Worm (Caenorhabditis elegans): ENCODE measurements around the gene paf-2.
"Not testable (repeated sequence)": the region's sequence is repeated elsewhere in the genome, so short reads cannot be mapped to it uniquely, and the experiment has no call there.

paf-2 gene

ce11 chrX:4339332-4339731, 41.8 kb upstream of the paf-2 start, which contains the start of gene cst-1:
Gene cst-1, plus strand, starts transcription at chrX:4339632.
- not testable (repeated sequence) for TF ChIP-seq set-16 (GFP tag; IDR thresholded peaks at IDR 0.05); spr-1 (tag; optimal IDR thresholded peaks at IDR 0.05); ama-1 (optimal IDR thresholded peaks at IDR 0.05)

- not testable (repeated sequence) for TF ChIP-seq mdt-29 (GFP tag; IDR thresholded peaks at IDR 0.05); hif-1 (tag; optimal IDR thresholded peaks at IDR 0.05); sdz-12 (GFP tag; optimal IDR thresholded peaks at IDR 0.05)
Measured at ce11 chrX:4335950-4336349, 38.4 kb upstream of the paf-2 start, which contains the start of gene cst-2. Gene cst-2, minus strand, starts transcription at chrX:4336050.

ce11 chrX:4332305-4332704, 34.8 kb upstream of the paf-2 start, which contains the start of gene C24A8.6:
Gene C24A8.6, minus strand, starts transcription at chrX:4332405.
- TF ChIP-seq duxl-1 (tag; optimal IDR thresholded peaks at IDR 0.05; ENCODE audit: poor library complexity); lin-13 (GFP tag; optimal IDR thresholded peaks at IDR 0.05); zip-11 (GFP tag; IDR thresholded peaks at IDR 0.05): not testable (repeated sequence)

- TF ChIP-seq zip-11 (GFP tag; IDR thresholded peaks at IDR 0.05) = no peak
- no peak for TF ChIP-seq sdz-12 (GFP tag; optimal IDR thresholded peaks at IDR 0.05)
- no peak for TF ChIP-seq tag-97 (GFP tag; IDR thresholded peaks at IDR 0.05)
- no peak for TF ChIP-seq snpc-1.2 (GFP tag; IDR thresholded peaks at IDR 0.05)
- no peak for TF ChIP-seq F44E2.7 (GFP tag; IDR thresholded peaks at IDR 0.05)
- no peak for TF ChIP-seq lin-29 (GFP tag; IDR thresholded peaks at IDR 0.05)
- TF ChIP-seq madf-5 (GFP tag; IDR thresholded peaks at IDR 0.05) = no peak
- no peak for TF ChIP-seq daf-8 (GFP tag; IDR thresholded peaks at IDR 0.05)
- no peak for TF ChIP-seq dmd-9 (GFP tag; IDR thresholded peaks at IDR 0.05)
- no peak for TF ChIP-seq nhr-28 (tag; optimal IDR thresholded peaks at IDR 0.05)
- TF ChIP-seq tra-1 (GFP tag; IDR thresholded peaks at IDR 0.05) = no peak
- no peak for TF ChIP-seq mdl-1 (tag; optimal IDR thresholded peaks at IDR 0.05)
- TF ChIP-seq lim-7 (GFP tag; IDR thresholded peaks at IDR 0.05) = no peak
Measured at ce11 chrX:4328816-4329215, 31.3 kb upstream of the paf-2 start, which contains the start of gene C24A8.5. Gene C24A8.5, minus strand, starts transcription at chrX:4328916.

- TF ChIP-seq fkh-10 (GFP tag; optimal IDR thresholded peaks at IDR 0.05) = peak; percentile 51
- TF ChIP-seq unc-62 (GFP tag; optimal IDR thresholded peaks at IDR 0.05 in 1 of 2) = peak in 1 of 2 experiments; percentile 78
- no peak for TF ChIP-seq unc-62 (tag; optimal IDR thresholded peaks at IDR 0.05)
- TF ChIP-seq arid-1 (GFP tag; conservative IDR thresholded peaks at IDR 0.05) = no peak
- TF ChIP-seq ceh-82 (tag; optimal IDR thresholded peaks at IDR 0.05) = no peak
- peak; percentile 17 for TF ChIP-seq aha-1 (tag)
Measured at ce11 chrX:4322847-4323455, 25.4 kb upstream of the paf-2 start.

- TF ChIP-seq spr-3 (GFP tag; optimal IDR thresholded peaks at IDR 0.05) (no peak), egl-27 (tag; optimal IDR thresholded peaks at IDR 0.05) (no peak), mes-2 (tag; optimal IDR thresholded peaks at IDR 0.05; ENCODE audit: poor library complexity, severe bottlenecking) (no peak), F37D6.2 (tag; optimal IDR thresholded peaks at IDR 0.05) (no peak), snpc-4 (tag; optimal IDR thresholded peaks at IDR 0.05) (no peak), zip-11 (GFP tag; IDR thresholded peaks at IDR 0.05) (no peak), daf-16 (GFP tag; optimal IDR thresholded peaks at IDR 0.05) (no peak), daf-16 (tag; optimal IDR thresholded peaks at IDR 0.05) (no peak), ceh-28 (tag; optimal IDR thresholded peaks at IDR 0.05) (no peak), lin-13 (GFP tag; optimal IDR thresholded peaks at IDR 0.05) (no peak)
Measured at ce11 chrX:4320563-4320962, 23.0 kb upstream of the paf-2 start, which contains the start of gene dop-6. Gene dop-6, plus strand, starts transcription at chrX:4320863.

All from whole organism, L4 larva.